Worm (Caenorhabditis elegans): ENCODE data around the gene scc-3.

DNA sequence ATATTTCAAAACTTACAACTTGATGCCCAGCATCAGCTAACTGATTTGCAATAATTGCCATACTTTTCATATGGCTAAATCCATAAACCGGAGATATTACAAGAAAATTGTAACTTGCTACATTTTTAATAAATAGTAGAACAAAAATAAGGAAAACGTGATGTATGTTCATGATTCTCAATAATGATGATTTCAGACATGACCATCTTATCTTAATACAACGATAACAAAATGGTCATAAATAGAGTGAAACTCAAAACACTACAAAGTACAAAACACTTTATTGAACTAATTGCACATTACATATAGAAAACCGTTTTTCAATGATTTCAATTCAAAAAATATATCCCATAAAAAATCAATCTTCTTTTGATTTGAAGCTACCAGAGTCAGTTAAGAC lies 29.0 kb downstream of the scc-3 start, which contains the start of gene ugt-5:
- no peak for TF ChIP-seq ama-1 (optimal IDR thresholded peaks at IDR 0.05)
- no peak for TF ChIP-seq flt-1 (GFP tag; IDR thresholded peaks at IDR 0.05)
- no peak for TF ChIP-seq scrt-1 (GFP tag; IDR thresholded peaks at IDR 0.05)
- no peak for TF ChIP-seq aly-1 (tag; optimal IDR thresholded peaks at IDR 0.05)
- no peak for TF ChIP-seq ets-7 (tag; optimal IDR thresholded peaks at IDR 0.05)
- no peak for TF ChIP-seq sea-1 (GFP tag; conservative IDR thresholded peaks at IDR 0.05)
- no peak for TF ChIP-seq B0310.2 (tag; optimal IDR thresholded peaks at IDR 0.05)
